Worm (Caenorhabditis elegans) whole organism, L4/young adult: ENCODE results near the gene ptp-3.

Source experiments
- dao-5 ChIP-seq: sonication (generic microtip); optimal IDR thresholded peaks from 2 replicates; lab custom pipeline; 2016; ENCODE audit warnings: missing genotype, missing genetic modification characterization, moderate library complexity, missing compliant biosample characterization
- him-1 ChIP-seq: sonication (generic microtip); optimal IDR thresholded peaks from 2 replicates; lab custom pipeline; 2016; ENCODE audit warnings: missing genotype, missing genetic modification reagents, missing genetic modification characterization, missing compliant biosample characterization

ce11 chrII:11020707-11021106 lies 45.4 kb downstream of the ptp-3 start:
- TF ChIP-seq him-1 (tag; lab: Kevin White, UChicago) = no peak
- no peak for TF ChIP-seq dao-5 (tag; lab: Kevin White, UChicago)
